Fruit fly (Drosophila melanogaster) whole organism, embryonic: ENCODE results near the gene CG31661.

Experiments
- Ada2b ChIP-seq: fragments of 200-800 bp; sonication (Bioruptor generic); IDR thresholded peaks from 2 replicates; pipeline ENCODE4 v1.3.6; 2022; ENCODE audit warnings: missing biosample characterization, missing genetic modification characterization
- Bteb2 ChIP-seq: fragments of 200-800 bp; sonication (Bioruptor generic); optimal IDR thresholded peaks from 2 replicates; lab custom pipeline; 2016; ENCODE audit warnings: missing biosample characterization, missing genetic modification characterization
- C15 ChIP-seq: fragments of 200-800 bp; sonication (Bioruptor generic); IDR thresholded peaks from 3 replicates; pipeline ENCODE4 v1.3.6; 2022; ENCODE audit warnings: missing biosample characterization, missing genetic modification characterization
- CG10209 ChIP-seq: fragments of 200-800 bp; sonication (Bioruptor generic); optimal IDR thresholded peaks from 3 replicates; lab custom pipeline; 2017; ENCODE audit warnings: missing biosample characterization, mild to moderate bottlenecking, missing genetic modification characterization, missing genetic modification reagents
- CG10543 ChIP-seq: fragments of 200-800 bp; sonication (Bioruptor generic); optimal IDR thresholded peaks from 3 replicates; lab custom pipeline; 2017; ENCODE audit warnings: missing biosample characterization, mild to moderate bottlenecking, missing genetic modification characterization, moderate library complexity
- CG11398 ChIP-seq: fragments of 200-800 bp; sonication (Bioruptor generic); optimal IDR thresholded peaks from 2 replicates; lab custom pipeline; 2016; ENCODE audit warnings: missing biosample characterization, missing genetic modification characterization
- CG12299 ChIP-seq: fragments of 200-800 bp; sonication (Bioruptor generic); optimal IDR thresholded peaks from 2 replicates; lab custom pipeline; 2018; ENCODE audit warnings: missing biosample characterization, mild to moderate bottlenecking, missing genetic modification characterization
- CG13424 ChIP-seq: fragments of 200-800 bp; sonication (Bioruptor generic); optimal IDR thresholded peaks from 2 replicates; lab custom pipeline; 2019; ENCODE audit warnings: missing biosample characterization, mild to moderate bottlenecking, missing genetic modification characterization, moderate library complexity
- CG13624 ChIP-seq: fragments of 200-800 bp; sonication (Bioruptor generic); optimal IDR thresholded peaks from 2 replicates; lab custom pipeline; 2016; ENCODE audit warnings: missing biosample characterization, missing genetic modification characterization
- CG14667 ChIP-seq: fragments of 200-800 bp; sonication (Bioruptor generic); IDR thresholded peaks from 2 replicates; pipeline ENCODE4 v1.3.6; 2022; ENCODE audit warnings: missing biosample characterization, missing genetic modification characterization
- CG15011 ChIP-seq: fragments of 200-800 bp; sonication (Bioruptor generic); optimal IDR thresholded peaks from 3 replicates; lab custom pipeline; 2018; ENCODE audit warnings: missing biosample characterization, mild to moderate bottlenecking, missing genetic modification characterization
- CG17186 ChIP-seq: fragments of 200-800 bp; sonication (Bioruptor generic); optimal IDR thresholded peaks from 3 replicates; lab custom pipeline; 2017; ENCODE audit warnings: missing biosample characterization, missing genetic modification reagents, missing genetic modification characterization
- CG18764 ChIP-seq: fragments of 200-800 bp; sonication (Bioruptor generic); optimal IDR thresholded peaks from 3 replicates; lab custom pipeline; 2016; ENCODE audit warnings: missing biosample characterization, missing genetic modification characterization
- CG2120 ChIP-seq: fragments of 200-800 bp; sonication (Bioruptor generic); optimal IDR thresholded peaks from 3 replicates; lab custom pipeline; 2016; ENCODE audit warnings: missing biosample characterization, missing genetic modification characterization
- CG32532 ChIP-seq: fragments of 200-800 bp; sonication (Bioruptor generic); IDR thresholded peaks from 2 replicates; pipeline ENCODE4 v1.3.6; 2022; ENCODE audit warnings: missing biosample characterization, missing genetic modification characterization
- CG3838 ChIP-seq: fragments of 200-800 bp; sonication (Bioruptor generic); optimal IDR thresholded peaks from 3 replicates; lab custom pipeline; 2016; ENCODE audit warnings: missing biosample characterization, missing genetic modification characterization
- CG4328 ChIP-seq: fragments of 200-800 bp; sonication (Bioruptor generic); optimal IDR thresholded peaks from 3 replicates; lab custom pipeline; 2017; ENCODE audit warnings: missing biosample characterization, missing genetic modification reagents, missing genetic modification characterization
- CG4360 ChIP-seq: fragments of 200-800 bp; sonication (Bioruptor generic); IDR thresholded peaks from 2 replicates; pipeline ENCODE4 v1.3.6; 2022; ENCODE audit warnings: missing biosample characterization, missing genetic modification characterization
- CG43689 ChIP-seq: fragments of 200-800 bp; sonication (Bioruptor generic); IDR thresholded peaks from 2 replicates; pipeline ENCODE4 v1.3.6; 2022; ENCODE audit warnings: missing biosample characterization, missing genetic modification characterization
- CG4820 ChIP-seq: fragments of 200-800 bp; sonication (Bioruptor generic); optimal IDR thresholded peaks from 3 replicates; lab custom pipeline; 2016; ENCODE audit warnings: missing biosample characterization, missing genetic modification characterization
- CG6813 ChIP-seq: fragments of 200-800 bp; sonication (Bioruptor generic); optimal IDR thresholded peaks from 2 replicates; lab custom pipeline; 2017; ENCODE audit warnings: missing biosample characterization, missing genetic modification characterization, mild to moderate bottlenecking, moderate library complexity, missing genetic modification reagents
- CG7372 ChIP-seq: fragments of 200-800 bp; sonication (Bioruptor generic); IDR thresholded peaks from 2 replicates; pipeline ENCODE4 v1.3.6; 2022; ENCODE audit warnings: missing biosample characterization, missing genetic modification characterization
- CG8290 ChIP-seq, 3 experiments: fragments of 200-800 bp; sonication (Bioruptor generic); optimal IDR thresholded peaks; 2 replicates each; lab custom pipeline; 2016 to 2019; ENCODE audit warnings: missing biosample characterization in 3 of 3, missing genetic modification characterization in 3 of 3, mild to moderate bottlenecking in 2 of 3, moderate library complexity in 1 of 3
- CG9437 ChIP-seq: fragments of 200-800 bp; sonication (Bioruptor generic); optimal IDR thresholded peaks from 2 replicates; lab custom pipeline; 2018; ENCODE audit warnings: missing biosample characterization, mild to moderate bottlenecking, missing genetic modification characterization
- Chrac-16 ChIP-seq: fragments of 200-800 bp; sonication (Bioruptor generic); optimal IDR thresholded peaks from 3 replicates; lab custom pipeline; 2016; ENCODE audit warnings: missing biosample characterization, missing genetic modification characterization
- CoRest ChIP-seq: fragments of 200-800 bp; sonication (Bioruptor generic); optimal IDR thresholded peaks from 3 replicates; lab custom pipeline; 2018; ENCODE audit warnings: missing biosample characterization, mild to moderate bottlenecking, missing genetic modification characterization, moderate library complexity
- D19A ChIP-seq: fragments of 200-800 bp; optimal IDR thresholded peaks from 3 replicates; lab custom pipeline; 2019; ENCODE audit warnings: missing biosample characterization, mild to moderate bottlenecking, missing genetic modification characterization, moderate library complexity
- Dfd ChIP-seq, 2 experiments: fragments of >200 bp; optimal IDR thresholded peaks; 2 replicates each; lab custom pipeline; 2017; ENCODE audit warnings: missing biosample characterization in 2 of 2, missing genetic modification characterization in 2 of 2
- Doc3 ChIP-seq: fragments of 200-800 bp; sonication (Bioruptor generic); IDR thresholded peaks from 3 replicates; pipeline ENCODE4 v1.3.6; 2022; ENCODE audit warnings: missing biosample characterization, missing genetic modification characterization; ENCODE audit not compliant: partially characterized antibody
- Hmr ChIP-seq: fragments of 200-800 bp; sonication (Bioruptor generic); optimal IDR thresholded peaks from 3 replicates; lab custom pipeline; 2017; ENCODE audit warnings: mild to moderate bottlenecking, missing biosample characterization, missing genetic modification reagents, missing genetic modification characterization
- Hmx ChIP-seq: fragments of 200-800 bp; sonication (Bioruptor generic); optimal IDR thresholded peaks from 2 replicates; lab custom pipeline; 2016; ENCODE audit warnings: missing biosample characterization, missing genetic modification characterization
- Hr51 ChIP-seq, 2 experiments: fragments of 200-800 bp; sonication (Bioruptor generic); optimal IDR thresholded peaks; 2 replicates in 1 of 2; 3 replicates in 1 of 2; lab custom pipeline; 2016 to 2018; ENCODE audit warnings: missing biosample characterization in 2 of 2, missing genetic modification characterization in 2 of 2, mild to moderate bottlenecking in 1 of 2, moderate library complexity in 1 of 2
- MBD-R2 ChIP-seq: fragments of 200-800 bp; sonication (Bioruptor generic); IDR thresholded peaks from 2 replicates; pipeline ENCODE4 v1.3.6; 2022; ENCODE audit warnings: missing biosample characterization, missing genetic modification characterization
- Mrtf ChIP-seq: fragments of 200-800 bp; sonication (Bioruptor generic); IDR thresholded peaks from 3 replicates; pipeline ENCODE4 v1.3.6; 2022; ENCODE audit warnings: missing biosample characterization, missing genetic modification characterization
- Tbp ChIP-seq: fragments of >200 bp; optimal IDR thresholded peaks from 2 replicates; lab custom pipeline; 2018; ENCODE audit warnings: missing biosample characterization, missing genetic modification characterization
- al ChIP-seq: fragments of 200-800 bp; sonication (Bioruptor generic); IDR thresholded peaks from 2 replicates; pipeline ENCODE4 v1.3.6; 2022; ENCODE audit warnings: missing biosample characterization, missing genetic modification characterization
- bcd ChIP-seq: fragments of 200-800 bp; sonication (Bioruptor generic); optimal IDR thresholded peaks from 2 replicates; lab custom pipeline; 2017; ENCODE audit warnings: missing biosample characterization, mild to moderate bottlenecking, missing genetic modification characterization
- cad ChIP-seq: fragments of >200 bp; optimal IDR thresholded peaks from 2 replicates; lab custom pipeline; 2017; ENCODE audit warnings: missing biosample characterization, missing genetic modification characterization
- chm ChIP-seq: fragments of 200-800 bp; sonication (Bioruptor generic); IDR thresholded peaks from 2 replicates; pipeline ENCODE4 v1.3.6; 2022; ENCODE audit warnings: missing biosample characterization, missing genetic modification characterization
- cwo ChIP-seq: fragments of 200-800 bp; sonication (Bioruptor generic); optimal IDR thresholded peaks from 3 replicates; lab custom pipeline; 2017; ENCODE audit warnings: missing biosample characterization, missing genetic modification characterization, mild to moderate bottlenecking, moderate library complexity, missing genetic modification reagents
- ems ChIP-seq: fragments of 200-800 bp; sonication (Bioruptor generic); optimal IDR thresholded peaks from 3 replicates; lab custom pipeline; 2016; ENCODE audit warnings: missing biosample characterization, missing genetic modification characterization
- ewg ChIP-seq: fragments of 200-800 bp; sonication (Bioruptor generic); optimal IDR thresholded peaks from 3 replicates; lab custom pipeline; 2017; ENCODE audit warnings: mild to moderate bottlenecking, missing biosample characterization, missing genetic modification reagents, missing genetic modification characterization
- exex ChIP-seq: fragments of 200-800 bp; sonication (Bioruptor generic); optimal IDR thresholded peaks from 4 replicates; lab custom pipeline; 2018; ENCODE audit warnings: missing biosample characterization, mild to moderate bottlenecking, missing genetic modification characterization, moderate library complexity
- grn ChIP-seq: fragments of 200-800 bp; sonication (Bioruptor generic); optimal IDR thresholded peaks from 3 replicates; lab custom pipeline; 2017; ENCODE audit warnings: missing biosample characterization, missing genetic modification characterization
- ham ChIP-seq: fragments of 200-800 bp; sonication (Bioruptor generic); IDR thresholded peaks from 2 replicates; pipeline ENCODE4 v1.3.6; 2022; ENCODE audit warnings: missing biosample characterization, missing genetic modification characterization
- ind ChIP-seq: fragments of 200-800 bp; sonication (Bioruptor generic); optimal IDR thresholded peaks from 3 replicates; lab custom pipeline; 2016; ENCODE audit warnings: missing biosample characterization, missing genetic modification characterization
- jigr1 ChIP-seq: fragments of 200-800 bp; sonication (Bioruptor generic); IDR thresholded peaks from 3 replicates; pipeline ENCODE4 v1.3.6; 2022; ENCODE audit warnings: missing biosample characterization, missing genetic modification characterization
- jumu ChIP-seq: fragments of 200-800 bp; sonication (Bioruptor generic); optimal IDR thresholded peaks from 3 replicates; lab custom pipeline; 2016; ENCODE audit warnings: missing biosample characterization, missing genetic modification characterization
- lmd ChIP-seq: fragments of 200-800 bp; sonication (Bioruptor generic); IDR thresholded peaks from 2 replicates; pipeline ENCODE4 v1.3.6; 2022; ENCODE audit warnings: missing biosample characterization, missing genetic modification characterization
- odd ChIP-seq: fragments of 200-800 bp; sonication (Bioruptor generic); optimal IDR thresholded peaks from 2 replicates; lab custom pipeline; 2017; ENCODE audit warnings: missing biosample characterization, mild to moderate bottlenecking, missing genetic modification characterization
- salm ChIP-seq: fragments of 200-800 bp; sonication (Bioruptor generic); optimal IDR thresholded peaks from 2 replicates; lab custom pipeline; 2018; ENCODE audit warnings: missing biosample characterization, mild to moderate bottlenecking, missing genetic modification characterization
- ssp ChIP-seq: fragments of 200-800 bp; sonication (Bioruptor generic); IDR thresholded peaks from 2 replicates; pipeline ENCODE4 v1.3.6; 2022; ENCODE audit warnings: missing biosample characterization, missing genetic modification characterization

The CG31661 gene

dm6 chr2L:1456305-1456704 lies 40.7 kb upstream of the CG31661 start (continued):
- TF ChIP-seq CG11398 (GFP tag; lab: Kevin White, UChicago) (no peak), grn (no peak), CG43689 (no peak), CG13624 (GFP tag; lab: Kevin White, UChicago) (no peak), Hr51 (GFP tag; optimal IDR thresholded peaks at IDR 0.05; lab: Kevin White, UChicago) (no peak), CG4360 (GFP tag; lab: Robert Waterston, UW) (no peak), salm (tag; lab: Kevin White, UChicago) (no peak), Mrtf (GFP tag; lab: Robert Waterston, UW) (no peak), Chrac-16 (GFP tag; lab: Kevin White, UChicago) (peak; percentile 46), Hmx (GFP tag; lab: Kevin White, UChicago) (no peak), CG13424 (tag; lab: Kevin White, UChicago) (peak; percentile 31), chm (GFP tag; lab: Robert Waterston, UW) (peak; percentile 86; the same call in 1 of the 2 replicates), CG7372 (GFP tag; lab: Robert Waterston, UW) (no peak), Bteb2 (GFP tag; lab: Kevin White, UChicago) (no peak), MBD-R2 (no peak), CG12299 (tag; lab: Kevin White, UChicago) (no peak), D19A (tag; lab: Kevin White, UChicago) (peak; percentile 66), Doc3 (GFP tag; lab: Robert Waterston, UW) (no peak), ind (GFP tag; lab: Kevin White, UChicago) (peak; percentile 20), CG3838 (GFP tag; lab: Kevin White, UChicago) (no peak), CG9437 (GFP tag; lab: Kevin White, UChicago) (no peak), jigr1 (GFP tag; lab: Robert Waterston, UW) (no peak), Hmr (GFP tag; lab: Kevin White, UChicago) (no peak), lmd (GFP tag; lab: Robert Waterston, UW) (peak; percentile 72), exex (tag; lab: Kevin White, UChicago) (no peak), CG17186 (GFP tag; lab: Kevin White, UChicago) (no peak), cwo (GFP tag; lab: Kevin White, UChicago) (no peak), ham (no peak), odd (GFP tag; lab: Kevin White, UChicago) (peak; percentile 0), jumu (GFP tag; lab: Kevin White, UChicago) (no peak), CG32532 (GFP tag; lab: Robert Waterston, UW) (no peak), CG6813 (GFP tag; lab: Kevin White, UChicago) (peak; percentile 13), CG8290 (GFP tag; optimal IDR thresholded peaks at IDR 0.05; lab: Kevin White, UChicago) (no peak), CG8290 (tag; optimal IDR thresholded peaks at IDR 0.05; lab: Kevin White, UChicago) (no peak), CG4328 (GFP tag; lab: Kevin White, UChicago) (no peak), ssp (GFP tag; lab: Robert Waterston, UW) (peak; percentile 24), CoRest (peak; percentile 60), CG15011 (GFP tag; lab: Kevin White, UChicago) (peak; percentile 7), al (GFP tag; lab: Robert Waterston, UW) (no peak), CG14667 (GFP tag; lab: Robert Waterston, UW) (no peak), C15 (GFP tag; lab: Robert Waterston, UW) (no peak), CG4820 (GFP tag; lab: Kevin White, UChicago) (peak; percentile 50), Tbp (GFP tag; lab: Kevin White, UChicago) (no peak), CG18764 (GFP tag; lab: Kevin White, UChicago) (peak; percentile 3), ewg (GFP tag; lab: Kevin White, UChicago) (peak; percentile 8), cad (GFP tag; lab: Kevin White, UChicago) (no peak), Dfd (GFP tag; optimal IDR thresholded peaks at IDR 0.05; lab: Kevin White, UChicago) (no peak), CG10543 (GFP tag; lab: Kevin White, UChicago) (no peak), CG2120 (GFP tag; lab: Kevin White, UChicago) (no peak), CG10209 (GFP tag; lab: Kevin White, UChicago) (no peak), bcd (GFP tag; lab: Kevin White, UChicago) (no peak), Ada2b (GFP tag; lab: Robert Waterston, UW) (peak; percentile 36; the same call in 1 of the 2 replicates), ems (GFP tag; lab: Kevin White, UChicago) (no peak)
